Worm (Caenorhabditis elegans): ENCODE measurements around the gene Y43F8B.9.

The Y43F8B.9 gene

DNA sequence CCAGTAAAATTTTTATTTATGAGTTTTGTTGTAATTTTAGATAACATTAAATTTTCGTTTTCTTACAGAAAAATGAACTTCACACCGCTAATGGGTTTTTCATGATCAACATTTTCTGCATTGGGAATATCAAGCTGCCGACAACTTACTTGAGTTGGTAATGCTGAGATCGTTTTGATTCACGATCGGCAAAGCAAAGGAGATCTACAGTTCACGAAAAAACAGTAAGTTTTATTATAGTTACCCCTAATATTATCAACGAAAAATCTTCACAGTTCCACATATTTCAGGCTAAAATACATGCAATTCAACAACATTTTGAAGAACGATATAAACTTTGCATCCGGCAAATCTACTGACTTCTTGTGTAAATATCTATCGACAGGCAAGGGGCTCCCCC, 4.6 kb downstream of the Y43F8B.9 start, which contains the start of gene Y43F8B.22:
Gene Y43F8B.22 (plus strand): TSS at position 301 of the 400 bp plus-strand sequence.
- no peak for TF ChIP-seq ceh-36 (tag; optimal IDR thresholded peaks at IDR 0.05)
- no peak for TF ChIP-seq hnd-1 (tag; optimal IDR thresholded peaks at IDR 0.05)
- TF ChIP-seq B0310.2 (tag; optimal IDR thresholded peaks at IDR 0.05) = no peak
- no peak for TF ChIP-seq tra-4 (tag; optimal IDR thresholded peaks at IDR 0.05)
- no peak for TF ChIP-seq F13C5.2 (tag; optimal IDR thresholded peaks at IDR 0.05)
- TF ChIP-seq tbx-37 (GFP tag; conservative IDR thresholded peaks at IDR 0.05) = no peak
- TF ChIP-seq tbx-11 (GFP tag; IDR thresholded peaks at IDR 0.05) = no peak
- TF ChIP-seq aly-1 (tag; optimal IDR thresholded peaks at IDR 0.05) = no peak
- no peak for TF ChIP-seq sea-1 (GFP tag; conservative IDR thresholded peaks at IDR 0.05)
- TF ChIP-seq ets-7 (tag; optimal IDR thresholded peaks at IDR 0.05) = no peak
- TF ChIP-seq ama-1 (optimal IDR thresholded peaks at IDR 0.05) = no peak
- TF ChIP-seq hmbx-1 (tag; optimal IDR thresholded peaks at IDR 0.05) = no peak
- TF ChIP-seq scrt-1 (GFP tag; IDR thresholded peaks at IDR 0.05) = no peak
- TF ChIP-seq flt-1 (GFP tag; IDR thresholded peaks at IDR 0.05) = no peak
- TF ChIP-seq ceh-13 (GFP tag; optimal IDR thresholded peaks at IDR 0.05) = no peak

ce11 chrV:19484507-19484906, 6.6 kb downstream of the Y43F8B.9 start, which contains the start of gene Y43F8B.17:
Y43F8B.17 (plus strand) TSS chrV:19484721.
- no peak for TF ChIP-seq sea-1 (GFP tag; conservative IDR thresholded peaks at IDR 0.05)
- TF ChIP-seq pes-1 (GFP tag; IDR thresholded peaks at IDR 0.05) = no peak
- TF ChIP-seq scrt-1 (GFP tag; IDR thresholded peaks at IDR 0.05) = no peak
- TF ChIP-seq B0310.2 (tag; optimal IDR thresholded peaks at IDR 0.05) = no peak
- no peak for TF ChIP-seq ceh-13 (GFP tag; optimal IDR thresholded peaks at IDR 0.05)
- TF ChIP-seq ama-1 (optimal IDR thresholded peaks at IDR 0.05) = no peak

ce11 chrV:19485261-19485660, 7.3 kb downstream of the Y43F8B.9 start, which contains the start of gene Y43F8B.28:
Y43F8B.28 (plus strand) TSS chrV:19485319.
- TF ChIP-seq ceh-13 (GFP tag; optimal IDR thresholded peaks at IDR 0.05) = no peak
- TF ChIP-seq sea-1 (GFP tag; conservative IDR thresholded peaks at IDR 0.05) = no peak
- no peak for TF ChIP-seq flt-1 (GFP tag; IDR thresholded peaks at IDR 0.05)
- no peak for TF ChIP-seq hmbx-1 (tag; optimal IDR thresholded peaks at IDR 0.05)
- no peak for TF ChIP-seq ama-1 (optimal IDR thresholded peaks at IDR 0.05)
- TF ChIP-seq ceh-36 (tag; optimal IDR thresholded peaks at IDR 0.05) = no peak

DNA sequence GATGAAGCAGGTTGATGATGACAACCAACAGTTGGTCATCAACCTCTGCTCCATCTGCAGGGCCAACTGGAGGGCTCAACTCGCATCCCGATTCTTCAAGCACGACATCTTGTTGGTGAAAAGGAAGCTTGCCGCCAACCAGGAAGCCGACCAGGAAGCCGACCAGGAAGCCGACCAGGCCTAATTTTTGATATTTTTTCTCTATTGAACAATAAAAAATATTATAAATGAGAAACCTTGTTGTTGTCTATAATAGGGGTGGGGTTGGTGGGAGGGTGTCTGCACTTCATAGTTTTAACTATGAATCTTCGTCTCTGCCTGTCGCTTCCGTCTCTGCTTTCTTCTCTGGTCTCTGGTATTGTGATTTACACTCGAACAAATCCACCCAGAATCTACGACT, 7.7 kb downstream of the Y43F8B.9 start, which contains the start of gene Y43F8B.18:
Gene Y43F8B.18 (plus strand): TSS at position 301 of the 400 bp plus-strand sequence.
- TF ChIP-seq sea-1 (GFP tag; conservative IDR thresholded peaks at IDR 0.05) = no peak
- no peak for TF ChIP-seq scrt-1 (GFP tag; IDR thresholded peaks at IDR 0.05)

ce11 chrV:19490461-19490860, 12.5 kb downstream of the Y43F8B.9 start, which contains the start of gene Y43F8B.7:
Y43F8B.7 (plus strand) TSS chrV:19490761.
- TF ChIP-seq B0310.2 (tag; optimal IDR thresholded peaks at IDR 0.05) = no peak
- no peak for TF ChIP-seq ceh-36 (tag; optimal IDR thresholded peaks at IDR 0.05)
- no peak for TF ChIP-seq ama-1 (optimal IDR thresholded peaks at IDR 0.05)
- TF ChIP-seq hmg-4 (GFP tag; optimal IDR thresholded peaks at IDR 0.05) = no peak
- TF ChIP-seq tbx-11 (GFP tag; IDR thresholded peaks at IDR 0.05) = no peak
- TF ChIP-seq ets-7 (tag; optimal IDR thresholded peaks at IDR 0.05) = no peak
- TF ChIP-seq pes-1 (GFP tag; IDR thresholded peaks at IDR 0.05) = no peak

DNA sequence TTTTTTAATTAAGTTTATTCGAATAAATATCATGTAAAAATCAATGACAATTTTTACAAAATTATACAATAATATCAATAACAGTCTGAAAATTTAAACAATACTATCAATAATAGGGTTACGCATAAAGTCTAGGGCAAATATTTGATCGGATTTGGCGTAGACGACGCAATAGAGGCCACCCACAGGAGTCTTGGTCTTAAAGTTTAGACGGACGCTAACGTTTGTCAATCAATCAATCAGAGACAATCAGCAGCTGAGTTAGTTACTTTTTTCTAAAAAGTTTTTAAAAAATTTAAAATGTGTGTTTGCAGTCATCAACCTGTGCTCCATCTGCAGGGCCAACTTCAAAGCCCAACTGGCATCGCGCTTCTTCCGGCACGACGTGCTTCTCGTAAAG, 13.3 kb downstream of the Y43F8B.9 start, which contains the start of gene Y43F8B.29:
Gene Y43F8B.29 (plus strand): TSS at position 301 of the 400 bp plus-strand sequence.
- TF ChIP-seq sea-1 (GFP tag; conservative IDR thresholded peaks at IDR 0.05) (no peak), hnd-1 (tag; optimal IDR thresholded peaks at IDR 0.05) (no peak), flt-1 (GFP tag; IDR thresholded peaks at IDR 0.05) (no peak), scrt-1 (GFP tag; IDR thresholded peaks at IDR 0.05) (no peak), pes-1 (GFP tag; IDR thresholded peaks at IDR 0.05) (no peak), aly-1 (tag; optimal IDR thresholded peaks at IDR 0.05) (no peak), ceh-13 (GFP tag; optimal IDR thresholded peaks at IDR 0.05) (no peak), ets-7 (tag; optimal IDR thresholded peaks at IDR 0.05) (no peak), tra-4 (tag; optimal IDR thresholded peaks at IDR 0.05) (no peak), ceh-36 (tag; optimal IDR thresholded peaks at IDR 0.05) (no peak), tbx-37 (GFP tag; conservative IDR thresholded peaks at IDR 0.05) (no peak), hmg-4 (GFP tag; optimal IDR thresholded peaks at IDR 0.05) (no peak), tbx-11 (GFP tag; IDR thresholded peaks at IDR 0.05) (no peak), F13C5.2 (tag; optimal IDR thresholded peaks at IDR 0.05) (no peak), ama-1 (optimal IDR thresholded peaks at IDR 0.05) (no peak), hmbx-1 (tag; optimal IDR thresholded peaks at IDR 0.05) (no peak), B0310.2 (tag; optimal IDR thresholded peaks at IDR 0.05) (no peak)

DNA sequence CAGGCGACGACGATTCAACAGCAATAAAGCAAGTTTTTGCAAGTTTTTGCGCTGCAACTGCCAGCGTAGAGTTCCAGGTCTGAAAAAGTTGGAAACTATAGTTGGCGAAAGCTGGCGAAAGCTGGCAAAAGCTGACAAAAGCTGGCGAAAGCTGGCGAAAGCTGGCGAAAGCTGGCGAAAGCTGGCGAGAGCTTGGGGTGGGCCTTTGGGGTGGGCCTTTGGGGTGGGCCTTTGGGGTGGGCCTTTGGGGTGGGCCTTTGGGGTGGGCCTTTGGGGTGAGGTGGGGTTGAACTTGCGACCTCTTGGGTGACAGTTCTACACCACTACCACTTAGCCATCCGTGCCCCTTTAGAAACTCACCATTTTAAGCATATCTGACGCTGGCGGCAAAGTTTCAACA, 17.2 kb downstream of the Y43F8B.9 start:
- TF ChIP-seq tra-4 (tag; optimal IDR thresholded peaks at IDR 0.05) (no peak), sea-1 (GFP tag; conservative IDR thresholded peaks at IDR 0.05) (no peak), scrt-1 (GFP tag; IDR thresholded peaks at IDR 0.05) (no peak), tbx-11 (GFP tag; IDR thresholded peaks at IDR 0.05) (no peak), B0310.2 (tag; optimal IDR thresholded peaks at IDR 0.05) (no peak), ceh-13 (GFP tag; optimal IDR thresholded peaks at IDR 0.05) (no peak)

ce11 chrV:19495587-19495986, 17.6 kb downstream of the Y43F8B.9 start, which contains the start of gene scl-21:
scl-21 (minus strand) TSS chrV:19495687.
- TF ChIP-seq hmg-4 (GFP tag; optimal IDR thresholded peaks at IDR 0.05) (no peak), tbx-11 (GFP tag; IDR thresholded peaks at IDR 0.05) (no peak), flt-1 (GFP tag; IDR thresholded peaks at IDR 0.05) (no peak), aly-1 (tag; optimal IDR thresholded peaks at IDR 0.05) (no peak), pes-1 (GFP tag; IDR thresholded peaks at IDR 0.05) (no peak), ceh-36 (tag; optimal IDR thresholded peaks at IDR 0.05) (no peak), sea-1 (GFP tag; conservative IDR thresholded peaks at IDR 0.05) (no peak), scrt-1 (GFP tag; IDR thresholded peaks at IDR 0.05) (no peak)

Measured in whole organism, early embryonic.